Worm (Caenorhabditis elegans) whole organism, L1 larva: Measurements from ENCODE around the gene ZK1248.20.

ENCODE experiments used
- Y116A8C.19 ChIP-seq: sonication (generic microtip); optimal IDR thresholded peaks from 2 replicates; lab custom pipeline; 2016; ENCODE audit warnings: missing compliant biosample characterization, missing genetic modification characterization, borderline replicate concordance
- alr-1 ChIP-seq: fragments of 200-800 bp; sonication (Bioruptor generic); optimal IDR thresholded peaks from 2 replicates; lab custom pipeline; 2018; ENCODE audit warnings: borderline replicate concordance, mild to moderate bottlenecking, missing genetic modification characterization, missing compliant biosample characterization
- ama-1 ChIP-seq: fragments of 150-350 bp; optimal IDR thresholded peaks from 2 replicates; lab custom pipeline; 2014
- blmp-1 ChIP-seq: fragments of 150-350 bp; optimal IDR thresholded peaks from 2 replicates; lab custom pipeline; 2014; ENCODE audit warnings: missing biosample characterization, missing genetic modification characterization
- ceh-82 ChIP-seq, 3 experiments: fragments of 150-350 bp in 1 of 3; sonication (generic microtip) in 2 of 3; optimal IDR thresholded peaks; 2 replicates each; lab custom pipeline; 2014 to 2017; ENCODE audit warnings: missing biosample characterization in 3 of 3, missing genetic modification characterization in 3 of 3
- ceh-90 ChIP-seq: sonication (generic microtip); optimal IDR thresholded peaks from 2 replicates; lab custom pipeline; 2016; ENCODE audit warnings: missing genetic modification characterization, missing compliant biosample characterization
- efl-1 ChIP-seq, 4 experiments: fragments of 150-350 bp; optimal IDR thresholded peaks in 3 of 4; peaks in 1 of 4; 1 replicate in 1 of 4; 2 replicates in 3 of 4; lab custom pipeline; 2014; ENCODE audit warnings: missing biosample characterization in 2 of 4, missing genetic modification characterization in 2 of 4, missing genetic modification reagents in 2 of 4
- egl-27 ChIP-seq, 2 experiments: fragments of 150-350 bp in 1 of 2; sonication (generic microtip); optimal IDR thresholded peaks; 3 replicates each; lab custom pipeline; 2017 to 2018; ENCODE audit warnings: missing biosample characterization in 2 of 2, missing genetic modification characterization in 2 of 2, missing genetic modification reagents in 2 of 2
- elt-2 ChIP-seq: sonication (generic microtip); optimal IDR thresholded peaks from 2 replicates; lab custom pipeline; 2016; ENCODE audit warnings: missing genetic modification characterization, mild to moderate bottlenecking, inconsistent platforms, missing compliant biosample characterization, missing genetic modification reagents
- ets-5 ChIP-seq: fragments of 200-800 bp; sonication (Bioruptor generic); IDR thresholded peaks from 2 replicates; pipeline ENCODE4 v1.3.6; 2022; ENCODE audit warnings: missing genetic modification characterization, missing compliant biosample characterization
- fkh-10 ChIP-seq: sonication (generic microtip); optimal IDR thresholded peaks from 2 replicates; lab custom pipeline; 2017; ENCODE audit warnings: missing biosample characterization, missing genetic modification reagents, missing genetic modification characterization
- hlh-17 ChIP-seq: fragments of 200-800 bp; sonication (Bioruptor generic); optimal IDR thresholded peaks from 2 replicates; lab custom pipeline; 2018; ENCODE audit warnings: missing genetic modification characterization, mild to moderate bottlenecking, missing compliant biosample characterization, moderate library complexity, borderline replicate concordance
- hlh-4 ChIP-seq: sonication (generic microtip); optimal IDR thresholded peaks from 2 replicates; lab custom pipeline; 2016; ENCODE audit warnings: mild to moderate bottlenecking, missing genetic modification characterization, missing compliant biosample characterization
- irx-1 ChIP-seq: sonication (generic microtip); optimal IDR thresholded peaks from 2 replicates; lab custom pipeline; 2016; ENCODE audit warnings: missing genetic modification characterization, missing compliant biosample characterization
- isw-1 ChIP-seq: fragments of 200-800 bp; sonication (Bioruptor generic); IDR thresholded peaks from 2 replicates; pipeline ENCODE4 v1.3.6; 2022; ENCODE audit warnings: missing genetic modification characterization, missing compliant biosample characterization
- jun-1 ChIP-seq: fragments of 150-350 bp; optimal IDR thresholded peaks from 2 replicates; lab custom pipeline; 2014; ENCODE audit warnings: missing biosample characterization, missing genetic modification reagents, missing genetic modification characterization
- lin-15B ChIP-seq: fragments of 150-350 bp; sonication (generic microtip); optimal IDR thresholded peaks from 3 replicates; lab custom pipeline; 2014; ENCODE audit warnings: missing biosample characterization, missing genetic modification characterization
- lin-35 ChIP-seq, 2 experiments: fragments of 150-350 bp; optimal IDR thresholded peaks; 2 replicates each; lab custom pipeline; 2014; ENCODE audit warnings: missing biosample characterization in 2 of 2, missing genetic modification characterization in 2 of 2, missing genetic modification reagents in 2 of 2
- lin-39 ChIP-seq: fragments of 150-350 bp; optimal IDR thresholded peaks from 2 replicates; lab custom pipeline; 2014; ENCODE audit warnings: missing biosample characterization, missing genetic modification reagents, missing genetic modification characterization
- mab-9 ChIP-seq: fragments of 200-800 bp; sonication (Bioruptor generic); IDR thresholded peaks from 2 replicates; pipeline ENCODE4 v1.3.6; 2022; ENCODE audit warnings: missing genetic modification reagents, missing genetic modification characterization, missing compliant biosample characterization
- mep-1 ChIP-seq: fragments of 150-350 bp; optimal IDR thresholded peaks from 2 replicates; lab custom pipeline; 2014; ENCODE audit warnings: missing biosample characterization, missing genetic modification characterization
- nhr-19 ChIP-seq: fragments of 200-800 bp; sonication (Bioruptor generic); conservative IDR thresholded peaks from 2 replicates; pipeline ENCODE4 v1.3.6; 2022; ENCODE audit warnings: missing genetic modification characterization, missing compliant biosample characterization
- nhr-237 ChIP-seq: fragments of 150-350 bp; optimal IDR thresholded peaks from 2 replicates; lab custom pipeline; 2014; ENCODE audit warnings: missing biosample characterization, missing genetic modification characterization
- nhr-76 ChIP-seq: sonication (generic microtip); optimal IDR thresholded peaks from 2 replicates; lab custom pipeline; 2017; ENCODE audit warnings: missing biosample characterization, missing genetic modification characterization
- nhr-77 ChIP-seq: fragments of 150-350 bp; optimal IDR thresholded peaks from 2 replicates; lab custom pipeline; 2014; ENCODE audit warnings: missing biosample characterization, missing genetic modification characterization
- nhr-84 ChIP-seq: sonication (generic microtip); optimal IDR thresholded peaks from 2 replicates; lab custom pipeline; 2017; ENCODE audit warnings: missing biosample characterization, missing genetic modification characterization
- nhr-85 ChIP-seq: sonication (generic microtip); peaks from one replicate; lab custom pipeline; 2016; ENCODE audit warnings: missing genetic modification characterization, inconsistent platforms, missing compliant biosample characterization
- nhr-90 ChIP-seq: sonication (generic microtip); optimal IDR thresholded peaks from 2 replicates; lab custom pipeline; 2016; ENCODE audit warnings: mild to moderate bottlenecking, missing genetic modification characterization, missing compliant biosample characterization; ENCODE audit not compliant: poor library complexity
- pag-3 ChIP-seq: sonication (generic microtip); optimal IDR thresholded peaks from 2 replicates; lab custom pipeline; 2017; ENCODE audit warnings: missing genetic modification characterization, mild to moderate bottlenecking, missing compliant biosample characterization, antibody characterized with exemption, borderline replicate concordance; ENCODE audit not compliant: insufficient read depth
- pqm-1 ChIP-seq: sonication (generic microtip); optimal IDR thresholded peaks from 3 replicates; lab custom pipeline; 2017; ENCODE audit warnings: missing biosample characterization, missing genetic modification characterization
- rnt-1 ChIP-seq: sonication (generic microtip); optimal IDR thresholded peaks from 2 replicates; lab custom pipeline; 2016; ENCODE audit warnings: mild to moderate bottlenecking, missing genetic modification characterization, moderate library complexity, missing compliant biosample characterization
- snu-23 ChIP-seq: sonication (generic microtip); optimal IDR thresholded peaks from 2 replicates; lab custom pipeline; 2016; ENCODE audit warnings: missing genetic modification characterization, missing compliant biosample characterization
- sox-4 ChIP-seq: sonication (generic microtip); optimal IDR thresholded peaks from 2 replicates; lab custom pipeline; 2016; ENCODE audit warnings: missing genetic modification characterization, missing compliant biosample characterization
- swsn-7 ChIP-seq: sonication (generic microtip); optimal IDR thresholded peaks from 2 replicates; lab custom pipeline; 2016; ENCODE audit warnings: missing genetic modification characterization, missing compliant biosample characterization
- tbx-2 ChIP-seq: sonication (generic microtip); optimal IDR thresholded peaks from 2 replicates; lab custom pipeline; 2016; ENCODE audit warnings: missing genetic modification characterization, missing compliant biosample characterization
- vab-15 ChIP-seq: sonication (generic microtip); optimal IDR thresholded peaks from 2 replicates; lab custom pipeline; 2017; ENCODE audit warnings: missing genotype, mild to moderate bottlenecking, missing genetic modification characterization, missing compliant biosample characterization
- zip-4 ChIP-seq: fragments of 200-800 bp; sonication (Bioruptor generic); optimal IDR thresholded peaks from 2 replicates; lab custom pipeline; 2018; ENCODE audit warnings: mild to moderate bottlenecking, missing genetic modification characterization, moderate library complexity, missing compliant biosample characterization

ZK1248.20 gene

DNA sequence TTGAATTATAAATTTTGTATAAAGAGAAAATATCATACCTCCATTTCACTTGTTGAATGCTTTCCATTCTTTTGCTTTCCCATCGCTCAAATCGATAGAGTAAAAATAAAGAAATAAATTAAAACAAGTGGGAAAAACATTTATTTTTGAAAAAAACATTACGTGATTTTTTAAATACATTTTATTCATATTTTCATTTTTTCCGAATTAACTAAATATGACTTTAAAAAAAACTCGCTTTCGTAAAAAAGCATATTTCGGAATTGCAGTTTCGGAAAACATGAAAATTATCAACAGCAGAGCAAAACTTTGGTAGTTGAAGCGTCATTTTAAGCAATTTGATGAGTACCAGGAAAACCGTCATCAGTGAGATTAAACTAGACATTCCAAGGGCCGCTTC is 16.9 kb upstream of the ZK1248.20 start, which contains the start of gene K05F1.8:
Gene K05F1.8, minus strand, starts transcription at position 101 of the 400 bp plus-strand sequence.
- TF ChIP-seq elt-2 (tag; lab: Kevin White, UChicago) (no peak), nhr-84 (no peak), fkh-10 (GFP tag; lab: Kevin White, UChicago) (no peak), lin-39 (no peak), irx-1 (tag; lab: Kevin White, UChicago) (no peak), zip-4 (no peak), rnt-1 (tag; lab: Kevin White, UChicago) (no peak), swsn-7 (no peak), sox-4 (no peak), alr-1 (tag; lab: Kevin White, UChicago) (no peak), pqm-1 (tag; lab: Kevin White, UChicago) (no peak), isw-1 (GFP tag; lab: Robert Waterston, UW) (no peak)

DNA sequence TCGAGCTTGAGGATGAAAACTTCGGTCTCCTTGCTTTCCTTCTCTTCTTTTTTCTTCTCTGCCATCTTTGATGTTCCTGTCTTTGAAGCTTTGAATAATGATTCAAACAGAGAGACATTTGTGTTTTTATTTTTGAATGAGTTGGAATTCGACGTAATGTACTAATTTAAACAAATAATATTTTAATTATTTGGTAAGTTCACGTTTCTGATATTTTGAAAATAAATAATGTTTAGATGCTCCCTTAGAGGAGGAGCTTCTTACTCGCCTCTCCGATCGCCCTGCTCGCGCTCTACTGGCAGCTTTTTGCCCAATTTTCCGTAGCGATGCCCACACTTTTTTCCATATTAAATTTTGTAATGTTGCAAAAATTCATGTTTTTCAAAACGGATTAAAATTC is 15.4 kb upstream of the ZK1248.20 start, which contains the start of the genes K05F1.9 and K05F1.1:
Gene K05F1.9, minus strand, starts transcription at position 101 of the 400 bp plus-strand sequence.
Gene K05F1.1, plus strand, starts transcription at position 308 of the 400 bp plus-strand sequence.
- TF ChIP-seq mab-9 (no peak), rnt-1 (tag; lab: Kevin White, UChicago) (no peak), jun-1 (tag; lab: Kevin White, UChicago) (no peak), nhr-90 (tag; lab: Kevin White, UChicago) (no peak), ets-5 (GFP tag; lab: Robert Waterston, UW) (no peak), ama-1 (lab: Kevin White, UChicago) (no peak), blmp-1 (no peak)

DNA sequence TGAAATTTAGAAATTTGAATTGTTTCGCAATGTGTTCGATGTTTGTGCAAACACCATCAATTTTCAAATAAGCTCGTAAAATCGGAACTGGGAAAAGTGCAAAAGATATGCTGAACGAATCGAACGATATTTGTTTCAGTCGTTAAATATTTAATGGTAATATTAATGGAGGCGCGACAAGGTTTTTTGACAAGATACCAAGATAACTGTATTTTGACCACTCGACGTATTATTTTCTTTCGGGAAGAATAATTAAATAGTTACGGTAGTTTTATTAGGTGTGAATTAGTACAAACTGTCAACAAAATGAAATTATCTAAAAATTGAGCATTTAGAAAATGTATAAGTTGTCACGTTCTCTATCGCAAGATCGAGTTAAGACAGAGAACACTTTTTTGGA is 12.2 kb upstream of the ZK1248.20 start:
- TF ChIP-seq lin-15B = no peak
- TF ChIP-seq ceh-90 (tag; lab: Kevin White, UChicago) = no peak
- no peak for TF ChIP-seq rnt-1 (tag; lab: Kevin White, UChicago)
- TF ChIP-seq pqm-1 (tag; lab: Kevin White, UChicago) = no peak
- no peak for TF ChIP-seq egl-27 (tag; optimal IDR thresholded peaks at IDR 0.05; lab: Kevin White, UChicago)
- no peak for TF ChIP-seq vab-15
- TF ChIP-seq nhr-84 = no peak
- no peak for TF ChIP-seq nhr-76 (tag; lab: Kevin White, UChicago)
- TF ChIP-seq hlh-17 (GFP tag; lab: Kevin White, UChicago) = no peak
- TF ChIP-seq nhr-237 (tag; lab: Kevin White, UChicago) = no peak
- TF ChIP-seq nhr-77 = no peak
- TF ChIP-seq pag-3 (tag; lab: Kevin White, UChicago) = no peak
- TF ChIP-seq, all 84 proteins: peak for 0

DNA sequence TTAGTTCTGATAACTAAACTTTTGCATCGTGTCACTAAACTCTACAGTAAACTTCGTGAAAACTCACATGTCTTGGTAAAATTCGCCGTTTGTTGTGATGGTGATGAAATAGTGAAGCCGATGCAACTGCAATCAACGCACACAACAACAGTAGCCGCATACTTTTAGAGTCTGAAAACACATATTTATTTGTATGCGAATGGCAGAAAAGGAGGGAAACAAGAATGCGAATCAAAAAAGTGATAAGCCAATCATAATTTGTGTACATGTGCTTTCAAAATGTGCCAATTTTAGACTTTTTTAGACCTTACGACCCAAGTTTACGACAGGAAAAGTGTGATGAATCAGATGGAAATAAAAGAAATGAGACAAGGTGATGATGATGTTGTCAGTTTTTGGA is 11.1 kb upstream of the ZK1248.20 start, which contains the start of gene K05F1.10:
Gene K05F1.10, minus strand, starts transcription at position 171 of the 400 bp plus-strand sequence.
- TF ChIP-seq nhr-19 (GFP tag; lab: Robert Waterston, UW) (no peak), lin-15B (no peak), nhr-85 (no peak), efl-1 (optimal IDR thresholded peaks at IDR 0.05; lab: Kevin White, UChicago) (no peak), efl-1 (GFP tag; optimal IDR thresholded peaks at IDR 0.05 in 1 of 2; lab: Kevin White, UChicago) (peak in 1 of 2 experiments; percentile 51), tbx-2 (tag; lab: Kevin White, UChicago) (no peak), jun-1 (tag; lab: Kevin White, UChicago) (no peak), alr-1 (tag; lab: Kevin White, UChicago) (no peak), elt-2 (tag; lab: Kevin White, UChicago) (peak; percentile 64), mep-1 (no peak)

DNA sequence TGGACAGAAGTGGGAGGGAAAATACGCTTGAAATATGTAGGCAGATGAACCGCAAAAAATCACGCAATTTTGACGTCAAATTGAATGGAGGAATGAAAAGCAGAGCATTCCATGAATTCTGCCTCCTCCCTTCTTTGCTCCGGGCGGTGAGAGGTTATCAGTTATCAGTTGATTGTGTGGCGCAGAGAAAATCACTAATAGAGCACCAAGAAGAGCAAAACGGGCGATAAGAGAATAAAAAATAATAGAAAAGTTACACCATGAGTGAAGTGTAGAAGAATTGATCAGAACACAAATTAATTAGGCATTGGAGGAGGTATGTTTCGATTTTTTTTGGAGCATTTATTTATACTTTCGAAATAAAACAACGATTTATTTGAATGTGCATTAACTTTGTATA is 9.9 kb upstream of the ZK1248.20 start:
- TF ChIP-seq lin-35 (GFP tag; optimal IDR thresholded peaks at IDR 0.05; lab: Kevin White, UChicago) = no peak
- no peak for TF ChIP-seq sox-4
- no peak for TF ChIP-seq hlh-4 (tag; lab: Kevin White, UChicago)
- TF ChIP-seq snu-23 = no peak
- TF ChIP-seq elt-2 (tag; lab: Kevin White, UChicago) = peak; percentile 84
- TF ChIP-seq Y116A8C.19 (tag; lab: Kevin White, UChicago) = no peak
- TF ChIP-seq ceh-82 (tag; optimal IDR thresholded peaks at IDR 0.05; lab: Kevin White, UChicago) = no peak
- TF ChIP-seq pag-3 (tag; lab: Kevin White, UChicago) = no peak
- TF ChIP-seq efl-1 (optimal IDR thresholded peaks at IDR 0.05; lab: Kevin White, UChicago) = no peak
- peak in 1 of 2 experiments; percentile 84 for TF ChIP-seq efl-1 (GFP tag; optimal IDR thresholded peaks at IDR 0.05 in 1 of 2; lab: Kevin White, UChicago)
